Fruit fly (Drosophila melanogaster) whole organism, embryonic: ENCODE results near the gene CG11470.

Experiments
- Abd-B ChIP-seq: fragments of 200-800 bp; sonication (Bioruptor generic); optimal IDR thresholded peaks from 2 replicates; lab custom pipeline; 2018; ENCODE audit warnings: missing biosample characterization, mild to moderate bottlenecking, missing genetic modification characterization, moderate library complexity
- Adf1 ChIP-seq: fragments of 200-800 bp; sonication (Bioruptor generic); IDR thresholded peaks from 2 replicates; pipeline ENCODE4 v1.3.6; 2022; ENCODE audit warnings: missing biosample characterization, missing genetic modification characterization
- Atf-2 ChIP-seq: fragments of 200-800 bp; sonication (Bioruptor generic); optimal IDR thresholded peaks from 2 replicates; lab custom pipeline; 2016; ENCODE audit warnings: missing biosample characterization, missing genetic modification characterization
- CG10366 ChIP-seq: fragments of 200-800 bp; sonication (Bioruptor generic); IDR thresholded peaks from 2 replicates; pipeline ENCODE4 v1.3.6; 2022; ENCODE audit warnings: missing biosample characterization, missing genetic modification characterization
- CG10462 ChIP-seq: fragments of 200-800 bp; sonication (Bioruptor generic); optimal IDR thresholded peaks from 2 replicates; lab custom pipeline; 2016; ENCODE audit warnings: missing biosample characterization, missing genetic modification characterization
- CG10565 ChIP-seq: fragments of 200-800 bp; sonication (Bioruptor generic); optimal IDR thresholded peaks from 3 replicates; lab custom pipeline; 2016; ENCODE audit warnings: missing biosample characterization, mild to moderate bottlenecking, missing genetic modification characterization
- CG12071 ChIP-seq: fragments of 200-800 bp; sonication (Bioruptor generic); optimal IDR thresholded peaks from 3 replicates; lab custom pipeline; 2018; ENCODE audit warnings: missing biosample characterization, mild to moderate bottlenecking, missing genetic modification characterization
- CG1233 ChIP-seq: fragments of 200-800 bp; sonication (Bioruptor generic); optimal IDR thresholded peaks from 4 replicates; lab custom pipeline; 2018; ENCODE audit warnings: missing biosample characterization, mild to moderate bottlenecking, missing genetic modification characterization
- CG12942 ChIP-seq: fragments of 200-800 bp; sonication (Bioruptor generic); optimal IDR thresholded peaks from 3 replicates; lab custom pipeline; 2016; ENCODE audit warnings: missing biosample characterization, missing genetic modification characterization
- CG15514 ChIP-seq: fragments of 200-800 bp; sonication (Bioruptor generic); optimal IDR thresholded peaks from 3 replicates; lab custom pipeline; 2017; ENCODE audit warnings: missing biosample characterization, missing genetic modification characterization, mild to moderate bottlenecking, moderate library complexity, missing genetic modification reagents
- CG15696 ChIP-seq: fragments of 200-800 bp; sonication (Bioruptor generic); optimal IDR thresholded peaks from 2 replicates; lab custom pipeline; 2019; ENCODE audit warnings: missing biosample characterization, mild to moderate bottlenecking, missing genetic modification characterization, moderate library complexity
- CG17328 ChIP-seq: fragments of 200-800 bp; sonication (Bioruptor generic); IDR thresholded peaks from 2 replicates; pipeline ENCODE4 v1.3.6; 2022; ENCODE audit warnings: missing biosample characterization, missing genetic modification characterization
- CG1792 ChIP-seq: fragments of 200-800 bp; sonication (Bioruptor generic); optimal IDR thresholded peaks from 2 replicates; lab custom pipeline; 2016; ENCODE audit warnings: missing biosample characterization, missing genetic modification characterization
- CG2202 ChIP-seq: fragments of 200-800 bp; sonication (Bioruptor generic); optimal IDR thresholded peaks from 2 replicates; lab custom pipeline; 2018; ENCODE audit warnings: missing biosample characterization, mild to moderate bottlenecking, missing genetic modification characterization
- CG31224 ChIP-seq: fragments of 200-800 bp; sonication (Bioruptor generic); IDR thresholded peaks from 2 replicates; pipeline ENCODE4 v1.3.6; 2022; ENCODE audit warnings: missing biosample characterization, missing genetic modification characterization
- CG34422 ChIP-seq: fragments of 200-800 bp; sonication (Bioruptor generic); IDR thresholded peaks from 3 replicates; pipeline ENCODE4 v1.3.6; 2022; ENCODE audit warnings: missing biosample characterization, missing genetic modification characterization
- CG6175 ChIP-seq: fragments of 200-800 bp; sonication (Bioruptor generic); IDR thresholded peaks from 3 replicates; pipeline ENCODE4 v1.3.6; 2022; ENCODE audit warnings: missing biosample characterization, missing genetic modification characterization
- CG6689 ChIP-seq: fragments of 200-800 bp; sonication (Bioruptor generic); IDR thresholded peaks from 2 replicates; pipeline ENCODE4 v1.3.6; 2022; ENCODE audit warnings: missing biosample characterization, missing genetic modification characterization
- CG9609 ChIP-seq: fragments of 200-800 bp; sonication (Bioruptor generic); optimal IDR thresholded peaks from 3 replicates; lab custom pipeline; 2016; ENCODE audit warnings: missing biosample characterization, missing genetic modification characterization
- CG9727 ChIP-seq: fragments of 200-800 bp; sonication (Bioruptor generic); optimal IDR thresholded peaks from 3 replicates; lab custom pipeline; 2017; ENCODE audit warnings: missing biosample characterization, mild to moderate bottlenecking, missing genetic modification characterization
- Dbx ChIP-seq: fragments of 200-800 bp; sonication (Bioruptor generic); IDR thresholded peaks from 3 replicates; pipeline ENCODE4 v1.3.6; 2022; ENCODE audit warnings: missing biosample characterization, missing genetic modification characterization
- HmgD ChIP-seq: fragments of 200-800 bp; sonication (Bioruptor generic); optimal IDR thresholded peaks from 3 replicates; lab custom pipeline; 2016; ENCODE audit warnings: missing biosample characterization, missing genetic modification characterization
- MBD-R2 ChIP-seq: fragments of 200-800 bp; sonication (Bioruptor generic); IDR thresholded peaks from 2 replicates; pipeline ENCODE4 v1.3.6; 2022; ENCODE audit warnings: missing biosample characterization, missing genetic modification characterization
- Meics ChIP-seq: fragments of 200-800 bp; sonication (Bioruptor generic); optimal IDR thresholded peaks from 2 replicates; lab custom pipeline; 2017; ENCODE audit warnings: missing biosample characterization, mild to moderate bottlenecking, missing genetic modification characterization
- Six4 ChIP-seq: fragments of 200-800 bp; sonication (Bioruptor generic); optimal IDR thresholded peaks from 2 replicates; lab custom pipeline; 2016; ENCODE audit warnings: missing biosample characterization, missing genetic modification characterization
- Sox102F ChIP-seq: fragments of 200-800 bp; sonication (Bioruptor generic); optimal IDR thresholded peaks from 2 replicates; lab custom pipeline; 2018; ENCODE audit warnings: missing biosample characterization, mild to moderate bottlenecking, missing genetic modification characterization, moderate library complexity
- ash1 ChIP-seq: fragments of 200-800 bp; sonication (Bioruptor generic); optimal IDR thresholded peaks from 2 replicates; lab custom pipeline; 2018; ENCODE audit warnings: missing biosample characterization, mild to moderate bottlenecking, missing genetic modification characterization
- bowl ChIP-seq: fragments of 200-800 bp; sonication (Bioruptor generic); IDR thresholded peaks from 2 replicates; pipeline ENCODE4 v1.3.6; 2022; ENCODE audit warnings: missing biosample characterization, missing genetic modification characterization
- chinmo ChIP-seq: fragments of 200-800 bp; sonication (Bioruptor generic); IDR thresholded peaks from 4 replicates; pipeline ENCODE4 v1.3.6; 2022; ENCODE audit warnings: missing biosample characterization, missing genetic modification characterization; ENCODE audit not compliant: partially characterized antibody
- crol ChIP-seq: fragments of 200-800 bp; sonication (Bioruptor generic); IDR thresholded peaks from 2 replicates; pipeline ENCODE4 v1.3.6; 2022; ENCODE audit warnings: missing biosample characterization, missing genetic modification characterization
- dysf ChIP-seq: fragments of 200-800 bp; sonication (Bioruptor generic); IDR thresholded peaks from 3 replicates; pipeline ENCODE4 v1.3.6; 2022; ENCODE audit warnings: missing biosample characterization, missing genetic modification characterization
- ems ChIP-seq: fragments of 200-800 bp; sonication (Bioruptor generic); optimal IDR thresholded peaks from 3 replicates; lab custom pipeline; 2016; ENCODE audit warnings: missing biosample characterization, missing genetic modification characterization
- hb ChIP-seq: fragments of 200-800 bp; sonication (Bioruptor generic); IDR thresholded peaks from 3 replicates; pipeline ENCODE4 v1.3.6; 2022; ENCODE audit warnings: missing biosample characterization, missing genetic modification characterization; ENCODE audit not compliant: partially characterized antibody
- hkb ChIP-seq, 2 experiments: fragments of 200-800 bp in 1 of 2; fragments of >200 bp in 1 of 2; sonication (Bioruptor generic) in 1 of 2; IDR thresholded peaks in 1 of 2; optimal IDR thresholded peaks in 1 of 2; 2 replicates each; pipeline versions ENCODE4 v1.3.6 to Lab custom; 2017 to 2022; ENCODE audit warnings: missing biosample characterization in 1 of 2, missing genetic modification characterization in 1 of 2
- insv ChIP-seq, 2 experiments: fragments of 200-800 bp; sonication (Bioruptor generic); optimal IDR thresholded peaks; 3 replicates each; lab custom pipeline; 2016 to 2018; ENCODE audit warnings: missing biosample characterization in 2 of 2, missing genetic modification characterization in 2 of 2
- jigr1 ChIP-seq: fragments of 200-800 bp; sonication (Bioruptor generic); IDR thresholded peaks from 3 replicates; pipeline ENCODE4 v1.3.6; 2022; ENCODE audit warnings: missing biosample characterization, missing genetic modification characterization
- kah ChIP-seq: fragments of 200-800 bp; sonication (Bioruptor generic); optimal IDR thresholded peaks from 2 replicates; lab custom pipeline; 2018; ENCODE audit warnings: missing biosample characterization, mild to moderate bottlenecking, missing genetic modification characterization
- lilli ChIP-seq: fragments of 200-800 bp; sonication (Bioruptor generic); optimal IDR thresholded peaks from 3 replicates; lab custom pipeline; 2016; ENCODE audit warnings: missing biosample characterization, missing genetic modification characterization
- lmd ChIP-seq: fragments of 200-800 bp; sonication (Bioruptor generic); IDR thresholded peaks from 2 replicates; pipeline ENCODE4 v1.3.6; 2022; ENCODE audit warnings: missing biosample characterization, missing genetic modification characterization
- lola ChIP-seq, 3 experiments: fragments of >200 bp in 2 of 3; fragments of 200-800 bp in 1 of 3; sonication (Bioruptor generic) in 1 of 3; optimal IDR thresholded peaks; 2 replicates each; lab custom pipeline; 2017 to 2019; ENCODE audit warnings: missing biosample characterization in 3 of 3, missing genetic modification characterization in 3 of 3, mild to moderate bottlenecking in 1 of 3, moderate library complexity in 1 of 3
- nerfin-2 ChIP-seq: fragments of 200-800 bp; sonication (Bioruptor generic); IDR thresholded peaks from 2 replicates; pipeline ENCODE4 v1.3.6; 2022; ENCODE audit warnings: missing biosample characterization, missing genetic modification characterization; ENCODE audit not compliant: partially characterized antibody
- ro ChIP-seq: fragments of 200-800 bp; sonication (Bioruptor generic); IDR thresholded peaks from 2 replicates; pipeline ENCODE4 v1.3.6; 2022; ENCODE audit warnings: missing biosample characterization, missing genetic modification characterization
- sens-2 ChIP-seq: fragments of 200-800 bp; sonication (Bioruptor generic); IDR thresholded peaks from 2 replicates; pipeline ENCODE4 v1.3.6; 2022; ENCODE audit warnings: missing biosample characterization, missing genetic modification characterization
- sima ChIP-seq: fragments of 200-800 bp; sonication (Bioruptor generic); optimal IDR thresholded peaks from 2 replicates; lab custom pipeline; 2016; ENCODE audit warnings: missing biosample characterization, missing genetic modification characterization
- slp2 ChIP-seq: fragments of 200-800 bp; sonication (Bioruptor generic); optimal IDR thresholded peaks from 2 replicates; lab custom pipeline; 2016; ENCODE audit warnings: missing biosample characterization, missing genetic modification characterization
- stwl ChIP-seq: fragments of 200-800 bp; sonication (Bioruptor generic); optimal IDR thresholded peaks from 3 replicates; lab custom pipeline; 2018; ENCODE audit warnings: missing biosample characterization, mild to moderate bottlenecking, missing genetic modification characterization, moderate library complexity
- tap ChIP-seq: fragments of 200-800 bp; optimal IDR thresholded peaks from 3 replicates; lab custom pipeline; 2019; ENCODE audit warnings: missing biosample characterization, mild to moderate bottlenecking, missing genetic modification characterization, moderate library complexity
- toy ChIP-seq: fragments of 200-800 bp; sonication (Bioruptor generic); IDR thresholded peaks from 2 replicates; pipeline ENCODE4 v1.3.6; 2022; ENCODE audit warnings: missing biosample characterization, missing genetic modification characterization
- wek ChIP-seq: fragments of 200-800 bp; sonication (Bioruptor generic); optimal IDR thresholded peaks from 3 replicates; lab custom pipeline; 2018; ENCODE audit warnings: missing biosample characterization, mild to moderate bottlenecking, missing genetic modification characterization, moderate library complexity
- z ChIP-seq: fragments of 200-800 bp; sonication (Bioruptor generic); IDR thresholded peaks from 3 replicates; pipeline ENCODE4 v1.3.6; 2022; ENCODE audit warnings: missing biosample characterization, missing genetic modification characterization

Gene CG11470

DNA sequence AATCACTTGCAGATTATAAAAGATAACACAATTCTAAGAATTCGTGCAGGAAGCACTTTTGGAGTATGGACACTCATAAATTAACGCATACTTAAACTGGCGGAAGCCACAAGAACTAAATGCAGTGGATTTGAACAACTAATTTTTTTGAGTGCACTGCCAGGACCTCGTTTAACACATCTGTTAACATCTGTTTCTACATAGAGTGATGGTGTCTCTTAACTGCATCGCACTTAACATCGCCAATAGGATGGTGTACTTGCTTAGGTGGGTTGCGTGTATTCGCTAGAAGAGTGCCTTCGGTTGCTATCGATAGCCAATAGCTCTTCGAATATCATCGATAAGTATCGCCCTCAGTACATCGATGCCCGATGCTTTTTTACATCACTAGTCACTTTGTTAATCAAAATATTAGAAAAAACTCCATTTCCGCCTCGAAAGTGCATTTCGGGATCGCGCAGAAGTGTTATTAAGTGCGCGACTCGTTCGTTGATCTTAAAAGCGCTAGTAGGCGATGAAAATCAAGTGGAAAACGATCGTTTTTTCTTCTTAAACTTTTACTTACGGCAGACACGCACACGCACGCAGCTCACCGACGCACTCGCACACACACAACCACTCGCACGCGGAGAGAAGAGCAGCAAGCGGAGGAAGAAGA is 2.0 kb upstream of the CG11470 start, which contains the start of gene alph (continued):
- TF ChIP-seq CG15696 (tag; lab: Kevin White, UChicago) (no peak), HmgD (peak; percentile 91), MBD-R2 (GFP tag; lab: Robert Waterston, UW) (peak; percentile 37), toy (GFP tag; lab: Robert Waterston, UW) (no peak), ems (GFP tag; lab: Kevin White, UChicago) (peak; percentile 64), sima (GFP tag; lab: Kevin White, UChicago) (no peak), CG9609 (GFP tag; lab: Kevin White, UChicago) (peak; percentile 47), CG10462 (GFP tag; lab: Kevin White, UChicago) (no peak), wek (GFP tag; lab: Kevin White, UChicago) (no peak), ro (GFP tag; lab: Robert Waterston, UW) (no peak), insv (GFP tag; optimal IDR thresholded peaks at IDR 0.05; lab: Kevin White, UChicago) (peak in 1 of 2 experiments; percentile 28), CG1233 (GFP tag; lab: Kevin White, UChicago) (no peak), Six4 (GFP tag; lab: Kevin White, UChicago) (no peak), lola (GFP tag; optimal IDR thresholded peaks at IDR 0.05; lab: Kevin White, UChicago) (no peak), sens-2 (GFP tag; lab: Robert Waterston, UW) (no peak), kah (GFP tag; lab: Kevin White, UChicago) (no peak), CG10565 (GFP tag; lab: Kevin White, UChicago) (no peak), CG12942 (peak; percentile 18), Adf1 (peak; percentile 44), crol (GFP tag; lab: Robert Waterston, UW) (no peak), CG31224 (GFP tag; lab: Robert Waterston, UW) (peak; percentile 14; the same call in 1 of the 2 replicates), Meics (peak; percentile 40), CG17328 (GFP tag; lab: Robert Waterston, UW) (0 out of 2 replicates have a peak, but pooled peaks have one; percentile 15), lilli (GFP tag; lab: Kevin White, UChicago) (peak; percentile 51), jigr1 (no peak), lmd (GFP tag; lab: Robert Waterston, UW) (no peak), slp2 (GFP tag; lab: Kevin White, UChicago) (no peak), CG6175 (GFP tag; lab: Robert Waterston, UW) (no peak), ash1 (GFP tag; lab: Kevin White, UChicago) (no peak), Atf-2 (GFP tag; lab: Kevin White, UChicago) (peak; percentile 23), Dbx (peak; percentile 62; the same call in 2 of the 3 replicates), z (GFP tag; lab: Robert Waterston, UW) (no peak), CG12071 (peak; percentile 13), CG2202 (tag; lab: Kevin White, UChicago) (no peak), dysf (GFP tag; lab: Robert Waterston, UW) (peak; percentile 37; the same call in 1 of the 3 replicates), hb (GFP tag; lab: Robert Waterston, UW) (peak; percentile 97), hkb (optimal IDR thresholded peaks at IDR 0.05; lab: Kevin White, UChicago) (no peak), hkb (GFP tag; IDR thresholded peaks at IDR 0.05; lab: Robert Waterston, UW) (peak; percentile 69), CG6689 (no peak), CG15514 (peak; percentile 60), Abd-B (GFP tag; lab: Kevin White, UChicago) (peak; percentile 50), CG9727 (GFP tag; lab: Kevin White, UChicago) (peak; percentile 15), chinmo (GFP tag; lab: Robert Waterston, UW) (peak; percentile 97), CG34422 (GFP tag; lab: Robert Waterston, UW) (no peak), Sox102F (GFP tag; lab: Kevin White, UChicago) (no peak), bowl (GFP tag; lab: Robert Waterston, UW) (no peak), CG10366 (GFP tag; lab: Robert Waterston, UW) (no peak), CG1792 (GFP tag; lab: Kevin White, UChicago) (no peak), nerfin-2 (GFP tag; lab: Robert Waterston, UW) (peak; percentile 93), tap (tag; lab: Kevin White, UChicago) (no peak), stwl (tag; lab: Kevin White, UChicago) (peak; percentile 59)
